Fruit fly (Drosophila melanogaster): Measurements from ENCODE around the gene wge.

wge gene

DNA sequence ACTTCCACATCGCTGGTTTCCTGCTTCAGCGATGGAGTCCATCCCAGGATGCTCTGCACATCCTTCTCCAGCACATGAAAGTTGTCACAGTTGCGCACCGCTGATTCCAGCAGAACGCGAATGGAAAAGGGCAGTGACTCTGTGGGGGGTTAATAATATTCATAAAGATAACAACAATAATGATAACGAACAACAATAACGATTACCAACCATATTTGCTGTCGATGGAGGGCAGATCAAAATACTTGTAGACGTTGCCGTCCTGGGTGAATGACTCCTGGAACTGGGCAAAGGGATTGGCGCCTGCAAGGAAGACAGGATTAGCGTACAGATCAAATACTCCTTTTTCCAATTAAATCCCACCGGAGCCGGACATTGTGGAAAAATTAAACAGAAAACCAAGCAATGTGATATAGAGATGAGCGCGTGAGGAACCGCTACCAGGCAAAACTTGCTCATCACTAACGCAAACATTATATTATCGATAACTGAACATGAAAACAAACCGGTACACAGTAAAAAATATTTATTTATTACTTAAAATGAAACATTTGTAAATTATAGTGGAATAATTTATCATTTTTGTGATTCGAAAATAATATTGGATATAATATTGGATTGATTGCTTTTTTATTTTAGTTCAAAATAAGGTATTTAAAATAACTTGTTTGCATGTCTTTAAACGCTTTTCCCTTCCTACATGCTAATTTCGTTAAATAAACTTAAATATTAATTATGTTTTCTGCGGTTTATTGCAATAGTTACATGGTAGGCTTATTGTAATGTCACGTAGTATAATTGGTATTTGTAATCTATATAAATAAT is 3.4 kb upstream of the wge start, which contains the start of gene Irp-1A (continued):
- TF ChIP-seq CG10669 (GFP tag; optimal IDR thresholded peaks at IDR 0.05), result peak; percentile 46
- TF ChIP-seq CG6792 (GFP tag; optimal IDR thresholded peaks at IDR 0.05), result peak; percentile 50
- TF ChIP-seq fkh (GFP tag; optimal IDR thresholded peaks at IDR 0.05), result peak; percentile 98
- peak; percentile 55 for TF ChIP-seq net (GFP tag; optimal IDR thresholded peaks at IDR 0.05)
- TF ChIP-seq Ets96B (tag; optimal IDR thresholded peaks at IDR 0.05), result peak; percentile 80
- peak; percentile 47 for TF ChIP-seq topi (GFP tag; optimal IDR thresholded peaks at IDR 0.05)
- TF ChIP-seq CG32006 (GFP tag; optimal IDR thresholded peaks at IDR 0.05), result peak; percentile 62
- peak; percentile 54 for TF ChIP-seq Lpt (GFP tag; optimal IDR thresholded peaks at IDR 0.05)
- peak; percentile 78 for TF ChIP-seq dsx (GFP tag; optimal IDR thresholded peaks at IDR 0.05; ENCODE audit: poor library complexity, severe bottlenecking)
- peak; percentile 54 for TF ChIP-seq Hr4 (GFP tag; optimal IDR thresholded peaks at IDR 0.05)
- peak; percentile 32 for TF ChIP-seq CG6808 (GFP tag; optimal IDR thresholded peaks at IDR 0.05)
- TF ChIP-seq Met (GFP tag; optimal IDR thresholded peaks at IDR 0.05), result peak; percentile 46
- no peak for TF ChIP-seq Ets21C (GFP tag; optimal IDR thresholded peaks at IDR 0.05)
- peak; percentile 78 for TF ChIP-seq CG3032 (tag; optimal IDR thresholded peaks at IDR 0.05)
- no peak for TF ChIP-seq CG11902 (GFP tag; optimal IDR thresholded peaks at IDR 0.05)
- no peak for TF ChIP-seq spab (GFP tag; optimal IDR thresholded peaks at IDR 0.05)
- peak; percentile 46 for TF ChIP-seq Sox14 (GFP tag; optimal IDR thresholded peaks at IDR 0.05)
- TF ChIP-seq Eip75B (GFP tag; optimal IDR thresholded peaks at IDR 0.05), result peak; percentile 46
- no peak for TF ChIP-seq Hr38 (GFP tag; optimal IDR thresholded peaks at IDR 0.05)
- TF ChIP-seq CG16779 (tag; optimal IDR thresholded peaks at IDR 0.05), result no peak
- peak; percentile 89 for TF ChIP-seq Eip78C (GFP tag)
- TF ChIP-seq CG11762 (GFP tag; optimal IDR thresholded peaks at IDR 0.05; ENCODE audit: insufficient read depth), result peak; percentile 47
- TF ChIP-seq acj6 (GFP tag; optimal IDR thresholded peaks at IDR 0.05), result peak; percentile 51

DNA sequence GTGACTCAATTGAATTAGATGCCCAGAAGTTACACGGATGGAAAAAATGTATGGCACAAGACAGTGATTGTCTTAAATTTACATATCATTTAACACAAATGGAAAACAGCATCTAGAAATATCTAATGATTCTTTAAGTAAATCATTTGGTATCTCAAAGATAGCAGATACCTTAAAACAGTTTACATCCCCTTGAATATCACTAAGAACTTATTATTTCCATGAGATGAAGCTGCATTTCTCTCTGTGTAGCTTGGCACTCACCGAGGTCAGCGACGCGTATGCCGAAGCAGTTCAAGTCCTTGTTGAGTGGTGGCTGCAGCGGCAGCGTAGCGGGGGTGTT is 1.4 kb downstream of the wge start:
- TF ChIP-seq acj6 (GFP tag; optimal IDR thresholded peaks at IDR 0.05) (no peak), CG8119 (GFP tag; IDR thresholded peaks at IDR 0.05) (no peak), achi (GFP tag; optimal IDR thresholded peaks at IDR 0.05) (no peak), net (GFP tag; optimal IDR thresholded peaks at IDR 0.05) (no peak), vri (GFP tag; optimal IDR thresholded peaks at IDR 0.05) (no peak), salr (GFP tag; optimal IDR thresholded peaks at IDR 0.05) (no peak), spab (GFP tag; optimal IDR thresholded peaks at IDR 0.05) (no peak), Met (GFP tag; optimal IDR thresholded peaks at IDR 0.05) (no peak), pdm3 (GFP tag; optimal IDR thresholded peaks at IDR 0.05) (no peak), Hr39 (GFP tag; optimal IDR thresholded peaks at IDR 0.05) (no peak), Gug (GFP tag; IDR thresholded peaks at IDR 0.05) (no peak), CG10631 (GFP tag; optimal IDR thresholded peaks at IDR 0.05) (no peak)

DNA sequence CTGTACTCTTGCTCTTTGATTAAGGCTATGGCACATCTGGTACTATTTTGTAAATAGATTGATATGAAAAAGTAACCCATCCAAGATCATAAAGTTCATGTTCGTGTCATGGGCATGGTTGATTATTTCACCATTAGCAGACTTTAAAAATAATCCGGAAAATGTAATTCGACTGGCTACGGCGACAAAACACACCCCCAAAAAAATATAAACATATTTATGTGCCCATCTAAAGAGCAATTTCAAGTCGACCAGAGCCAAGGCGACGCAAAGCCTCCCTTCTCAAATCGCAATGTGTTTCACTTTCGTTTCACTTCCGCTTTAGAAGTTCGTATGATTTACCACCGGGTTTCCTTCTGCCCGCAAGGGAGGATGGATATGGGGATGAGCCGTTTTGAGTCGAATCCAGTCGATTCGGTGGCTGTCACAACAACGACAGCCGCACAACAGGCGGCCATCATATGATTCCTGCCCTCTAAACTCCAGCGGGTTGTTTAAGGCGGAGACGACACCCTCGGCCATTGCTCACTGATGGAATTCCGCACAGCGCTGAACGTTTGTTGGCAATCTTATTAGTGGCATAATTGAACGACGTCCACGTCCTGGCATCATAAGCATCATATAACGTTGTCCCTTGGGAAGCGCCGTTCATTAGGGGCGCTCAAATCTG is 1.9 kb downstream of the wge start:
- TF ChIP-seq fd85E (GFP tag; optimal IDR thresholded peaks at IDR 0.05) (no peak), salr (GFP tag; optimal IDR thresholded peaks at IDR 0.05) (no peak), CG10669 (GFP tag; optimal IDR thresholded peaks at IDR 0.05) (no peak), CG34406 (GFP tag; optimal IDR thresholded peaks at IDR 0.05) (no peak), Sox14 (GFP tag; optimal IDR thresholded peaks at IDR 0.05) (no peak), Eip78C (GFP tag) (no peak), CG9139 (GFP tag; optimal IDR thresholded peaks at IDR 0.05) (no peak), spab (GFP tag; optimal IDR thresholded peaks at IDR 0.05) (no peak), CG11294 (GFP tag; IDR thresholded peaks at IDR 0.05) (no peak)

All from whole organism, prepupa.